Worm (Caenorhabditis elegans): Measurements from ENCODE around the gene clec-178.

DNA sequence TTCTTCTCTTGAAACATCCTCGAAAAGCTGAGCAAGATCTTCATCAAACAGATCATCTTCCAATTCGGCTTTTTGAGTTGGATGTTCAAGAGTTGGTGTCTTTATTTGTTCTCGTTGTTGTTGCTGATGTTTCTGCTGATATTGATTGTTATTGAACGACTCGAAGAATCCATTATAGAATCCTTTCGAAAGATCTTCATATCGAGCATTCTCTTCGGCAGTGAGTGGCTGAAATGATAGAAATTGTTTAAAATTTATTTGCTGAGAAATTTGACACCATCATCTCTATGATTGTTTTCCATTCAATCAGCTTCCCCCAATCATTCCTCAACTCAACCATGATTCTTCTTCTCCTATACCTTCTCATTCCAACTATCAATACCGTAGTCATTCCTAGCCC is at the start of gene clec-178:
- TF ChIP-seq lsy-2 (tag; optimal IDR thresholded peaks at IDR 0.05) (no peak), ztf-11 (tag; optimal IDR thresholded peaks at IDR 0.05) (no peak), cnd-1 (tag; optimal IDR thresholded peaks at IDR 0.05) (no peak), nhr-76 (tag; optimal IDR thresholded peaks at IDR 0.05) (no peak), blmp-1 (tag; optimal IDR thresholded peaks at IDR 0.05) (no peak), snpc-4 (tag; optimal IDR thresholded peaks at IDR 0.05) (no peak), nhr-237 (tag; optimal IDR thresholded peaks at IDR 0.05) (no peak), elt-3 (tag; optimal IDR thresholded peaks at IDR 0.05) (no peak), drap-1 (GFP tag; optimal IDR thresholded peaks at IDR 0.05) (no peak), unc-62 (GFP tag; optimal IDR thresholded peaks at IDR 0.05) (no peak), ces-1 (GFP tag; optimal IDR thresholded peaks at IDR 0.05) (no peak), mls-2 (tag; optimal IDR thresholded peaks at IDR 0.05) (no peak), unc-39 (tag; optimal IDR thresholded peaks at IDR 0.05) (no peak), lin-13 (tag; optimal IDR thresholded peaks at IDR 0.05) (no peak)

Measured in whole organism, mixed stage, embryonic.